Worm (Caenorhabditis elegans): ENCODE data around the gene F44G4.7.

Gene F44G4.7

DNA sequence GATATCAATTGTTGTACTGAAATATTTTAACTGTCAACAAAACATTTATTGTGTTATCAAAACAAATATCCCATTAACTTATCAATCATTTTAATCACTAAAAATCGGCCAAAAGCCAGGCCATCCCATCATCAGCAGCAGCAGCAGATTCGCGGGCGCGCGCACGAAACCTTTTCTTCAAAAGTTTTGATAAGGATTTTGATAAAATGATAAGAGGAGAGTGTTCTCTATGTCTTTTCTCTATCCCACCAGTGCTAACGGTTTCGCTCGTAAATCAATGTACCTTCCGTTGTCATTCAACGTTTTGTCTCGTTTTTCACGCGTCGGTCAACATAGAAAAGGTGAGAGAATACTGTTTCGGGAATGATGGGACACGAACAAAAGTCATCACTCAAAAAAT lies 23.1 kb upstream of the F44G4.7 start (continued):
- TF ChIP-seq nhr-19 (GFP tag; conservative IDR thresholded peaks at IDR 0.05) (0 out of 2 replicates have a peak, but pooled peaks have one; percentile 32), efl-1 (optimal IDR thresholded peaks at IDR 0.05) (no peak), efl-1 (GFP tag; optimal IDR thresholded peaks at IDR 0.05 in 1 of 2) (no peak), lin-14 (GFP tag; optimal IDR thresholded peaks at IDR 0.05) (peak; percentile 42), snu-23 (GFP tag; optimal IDR thresholded peaks at IDR 0.05) (peak; percentile 11), skn-1 (tag; optimal IDR thresholded peaks at IDR 0.05) (no peak), blmp-1 (tag; optimal IDR thresholded peaks at IDR 0.05) (peak; percentile 79), nhr-28 (tag; optimal IDR thresholded peaks at IDR 0.05) (no peak), efl-3 (GFP tag; optimal IDR thresholded peaks at IDR 0.05) (no peak), fkh-10 (GFP tag; optimal IDR thresholded peaks at IDR 0.05) (no peak), hlh-17 (GFP tag; optimal IDR thresholded peaks at IDR 0.05; ENCODE audit: borderline replicate concordance) (no peak), lin-15B (tag; optimal IDR thresholded peaks at IDR 0.05) (no peak)

ce11 chrII:9026348-9026747 lies 21.4 kb upstream of the F44G4.7 start:
- TF ChIP-seq mab-9 (GFP tag; IDR thresholded peaks at IDR 0.05) (no peak), lin-39 (tag; optimal IDR thresholded peaks at IDR 0.05) (no peak), nhr-11 (tag; optimal IDR thresholded peaks at IDR 0.05) (no peak), unc-86 (tag; optimal IDR thresholded peaks at IDR 0.05) (no peak), lin-14 (GFP tag; optimal IDR thresholded peaks at IDR 0.05) (peak; percentile 21), nhr-76 (tag; optimal IDR thresholded peaks at IDR 0.05) (no peak), aha-1 (tag; optimal IDR thresholded peaks at IDR 0.05) (no peak), irx-1 (tag; optimal IDR thresholded peaks at IDR 0.05) (no peak), rnt-1 (tag; optimal IDR thresholded peaks at IDR 0.05) (peak; percentile 20), mdl-1 (tag; optimal IDR thresholded peaks at IDR 0.05) (no peak), zip-4 (GFP tag; optimal IDR thresholded peaks at IDR 0.05) (no peak), lin-15B (tag; optimal IDR thresholded peaks at IDR 0.05) (no peak), dpl-1 (GFP tag; optimal IDR thresholded peaks at IDR 0.05) (no peak), fkh-4 (tag; optimal IDR thresholded peaks at IDR 0.05; ENCODE audit: borderline replicate concordance) (no peak), unc-62 (GFP tag; optimal IDR thresholded peaks at IDR 0.05) (no peak), fkh-8 (tag; optimal IDR thresholded peaks at IDR 0.05) (no peak), nhr-85 (tag) (peak; percentile 82), ets-5 (GFP tag; IDR thresholded peaks at IDR 0.05) (no peak), alr-1 (tag; optimal IDR thresholded peaks at IDR 0.05; ENCODE audit: borderline replicate concordance) (no peak), zag-1 (tag; optimal IDR thresholded peaks at IDR 0.05) (no peak), unc-98 (GFP tag; IDR thresholded peaks at IDR 0.05) (no peak), pqm-1 (tag; optimal IDR thresholded peaks at IDR 0.05) (no peak), mef-2 (tag; optimal IDR thresholded peaks at IDR 0.05) (no peak), hpl-2 (GFP tag; optimal IDR thresholded peaks at IDR 0.05) (no peak), blmp-1 (tag; optimal IDR thresholded peaks at IDR 0.05) (peak; percentile 11), isw-1 (GFP tag; IDR thresholded peaks at IDR 0.05) (no peak)

ce11 chrII:9024312-9024711 lies 19.3 kb upstream of the F44G4.7 start:
- no peak for TF ChIP-seq hlh-17 (GFP tag; optimal IDR thresholded peaks at IDR 0.05; ENCODE audit: borderline replicate concordance)
- no peak for TF ChIP-seq pag-3 (tag; optimal IDR thresholded peaks at IDR 0.05; ENCODE audit: borderline replicate concordance, insufficient read depth)
- TF ChIP-seq ceh-88 (GFP tag; IDR thresholded peaks at IDR 0.05), result no peak
- TF ChIP-seq lsy-2 (tag; optimal IDR thresholded peaks at IDR 0.05), result no peak
- no peak for TF ChIP-seq nhr-28 (tag; optimal IDR thresholded peaks at IDR 0.05)
- TF ChIP-seq nhr-12 (tag; optimal IDR thresholded peaks at IDR 0.05), result no peak
- TF ChIP-seq pax-3 (tag; optimal IDR thresholded peaks at IDR 0.05), result no peak
- no peak for TF ChIP-seq alr-1 (tag; optimal IDR thresholded peaks at IDR 0.05; ENCODE audit: borderline replicate concordance)

Measured in whole organism, L1 larva.